Worm (Caenorhabditis elegans): ENCODE data around the gene Y62E10A.3.

- TF ChIP-seq W03F9.2 (tag; optimal IDR thresholded peaks at IDR 0.05) (no peak), dao-5 (tag; optimal IDR thresholded peaks at IDR 0.05) (no peak)
Observed at ce11 chrIV:13360144-13360543, at the start of gene Y62E10A.3.
